Worm (Caenorhabditis elegans) whole organism, L4/young adult: ENCODE results near the gene pho-7.

Experiments used
- W03F9.2 ChIP-seq: fragments of 150-350 bp; optimal IDR thresholded peaks from 2 replicates; lab custom pipeline; 2014; ENCODE audit warnings: missing biosample characterization, missing genetic modification characterization
- him-1 ChIP-seq: sonication (generic microtip); optimal IDR thresholded peaks from 2 replicates; lab custom pipeline; 2016; ENCODE audit warnings: missing genotype, missing genetic modification reagents, missing genetic modification characterization, missing compliant biosample characterization

ce11 chrX:10990159-10990854 is 49.2 kb upstream of the pho-7 start:
- TF ChIP-seq him-1 (tag; lab: Kevin White, UChicago) (no peak), W03F9.2 (tag; lab: Kevin White, UChicago) (no peak)
